Worm (Caenorhabditis elegans): Measurements from ENCODE around the gene W06G6.11.

DNA sequence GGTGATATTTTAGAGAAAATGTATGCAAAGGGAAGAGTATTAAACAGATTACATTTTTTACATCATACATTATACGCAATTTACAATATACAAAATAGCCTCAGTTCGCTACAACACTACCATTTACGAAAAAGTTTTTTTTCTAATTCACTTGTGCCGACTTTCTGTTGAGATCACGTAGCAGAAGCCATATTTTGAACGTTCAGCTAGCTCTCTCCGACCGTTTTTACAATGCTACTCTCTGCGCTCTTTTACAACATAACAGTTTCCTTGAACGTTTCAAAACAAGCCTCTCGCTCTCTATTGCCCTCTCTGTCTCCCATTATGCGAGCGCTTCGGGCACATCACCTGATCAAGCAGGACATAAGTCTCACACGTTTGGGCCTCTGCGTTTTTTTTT lies 46.0 kb downstream of the W06G6.11 start, which contains the start of gene T03E6.8:
- no peak for TF ChIP-seq attf-5 (GFP tag; optimal IDR thresholded peaks at IDR 0.05)
- TF ChIP-seq lin-26 (GFP tag; IDR thresholded peaks at IDR 0.05): no peak
- no peak for TF ChIP-seq sdz-38 (tag; optimal IDR thresholded peaks at IDR 0.05)
- TF ChIP-seq nfya-1 (tag; optimal IDR thresholded peaks at IDR 0.05; ENCODE audit: borderline replicate concordance, insufficient read depth): no peak
